Worm (Caenorhabditis elegans): ENCODE measurements around the gene K06A9.3.

DNA sequence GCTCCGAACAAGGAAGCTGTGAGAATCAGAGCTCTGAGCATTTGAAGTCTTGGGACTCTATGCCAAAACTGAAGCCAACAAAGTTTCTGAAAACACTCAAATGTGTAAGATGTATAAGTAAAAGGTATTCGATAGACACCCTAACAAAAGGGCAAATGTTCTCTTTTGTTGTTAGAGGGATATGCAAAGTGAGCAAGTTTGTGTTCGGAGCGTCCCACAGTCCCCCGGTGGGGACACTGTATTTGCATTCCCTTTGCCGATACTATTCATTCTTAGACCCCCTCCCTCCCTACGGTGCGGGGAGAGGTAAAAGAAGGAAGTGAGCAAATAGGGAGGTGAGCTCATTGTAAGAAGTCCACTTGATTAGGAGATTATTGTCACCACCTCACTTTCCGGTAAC lies 37.6 kb downstream of the K06A9.3 start, which contains the start of gene F09E10.6:
- TF ChIP-seq ceh-13 (GFP tag; optimal IDR thresholded peaks at IDR 0.05), result no peak
- no peak for TF ChIP-seq tbx-37 (GFP tag; conservative IDR thresholded peaks at IDR 0.05)
- no peak for TF ChIP-seq ama-1 (optimal IDR thresholded peaks at IDR 0.05)
- no peak for TF ChIP-seq F13C5.2 (tag; optimal IDR thresholded peaks at IDR 0.05)
- no peak for TF ChIP-seq ceh-36 (tag; optimal IDR thresholded peaks at IDR 0.05)
